Fruit fly (Drosophila melanogaster) whole organism, embryonic: ENCODE data around the gene Cchl.

ENCODE experiments used
- Bdp1 ChIP-seq: fragments of 200-800 bp; sonication (Bioruptor generic); optimal IDR thresholded peaks from 3 replicates; lab custom pipeline; 2016; ENCODE audit warnings: missing biosample characterization, missing genetic modification characterization
- CG10209 ChIP-seq: fragments of 200-800 bp; sonication (Bioruptor generic); optimal IDR thresholded peaks from 3 replicates; lab custom pipeline; 2017; ENCODE audit warnings: missing biosample characterization, mild to moderate bottlenecking, missing genetic modification characterization, missing genetic modification reagents
- CG10267 ChIP-seq: fragments of 200-800 bp; sonication (Bioruptor generic); optimal IDR thresholded peaks from 2 replicates; lab custom pipeline; 2018; ENCODE audit warnings: missing biosample characterization, mild to moderate bottlenecking, missing genetic modification characterization, moderate library complexity
- CG31441 ChIP-seq: fragments of 200-800 bp; sonication (Bioruptor generic); IDR thresholded peaks from 2 replicates; pipeline ENCODE4 v1.3.6; 2022; ENCODE audit warnings: missing biosample characterization, missing genetic modification characterization
- CG4424 ChIP-seq: fragments of 200-800 bp; sonication (Bioruptor generic); optimal IDR thresholded peaks from 3 replicates; lab custom pipeline; 2016; ENCODE audit warnings: missing biosample characterization, missing genetic modification characterization
- CG7786 ChIP-seq: fragments of 200-800 bp; sonication (Bioruptor generic); optimal IDR thresholded peaks from 2 replicates; lab custom pipeline; 2016; ENCODE audit warnings: missing biosample characterization, missing genetic modification characterization
- E2f2 ChIP-seq: fragments of 200-800 bp; sonication (Bioruptor generic); IDR thresholded peaks from 2 replicates; pipeline ENCODE4 v1.3.6; 2022; ENCODE audit warnings: missing biosample characterization, missing genetic modification characterization
- Nf-YC ChIP-seq: fragments of 200-800 bp; optimal IDR thresholded peaks from 3 replicates; lab custom pipeline; 2019; ENCODE audit warnings: missing biosample characterization, mild to moderate bottlenecking, missing genetic modification characterization, moderate library complexity
- Stat92E ChIP-seq, 3 experiments: fragments of >200 bp in 2 of 3; fragments of 200-800 bp in 1 of 3; sonication (Bioruptor generic) in 1 of 3; optimal IDR thresholded peaks; 2 replicates each; lab custom pipeline; 2017 to 2019; ENCODE audit warnings: missing biosample characterization in 3 of 3, missing genetic modification characterization in 3 of 3, mild to moderate bottlenecking in 1 of 3, moderate library complexity in 1 of 3
- kay ChIP-seq: fragments of 200-800 bp; sonication (Bioruptor generic); optimal IDR thresholded peaks from 2 replicates; lab custom pipeline; 2016; ENCODE audit warnings: missing biosample characterization, missing genetic modification characterization
- kni ChIP-seq: fragments of 200-800 bp; sonication (Bioruptor generic); optimal IDR thresholded peaks from 3 replicates; lab custom pipeline; 2017; ENCODE audit warnings: mild to moderate bottlenecking, missing biosample characterization, missing genetic modification reagents, missing genetic modification characterization

DNA sequence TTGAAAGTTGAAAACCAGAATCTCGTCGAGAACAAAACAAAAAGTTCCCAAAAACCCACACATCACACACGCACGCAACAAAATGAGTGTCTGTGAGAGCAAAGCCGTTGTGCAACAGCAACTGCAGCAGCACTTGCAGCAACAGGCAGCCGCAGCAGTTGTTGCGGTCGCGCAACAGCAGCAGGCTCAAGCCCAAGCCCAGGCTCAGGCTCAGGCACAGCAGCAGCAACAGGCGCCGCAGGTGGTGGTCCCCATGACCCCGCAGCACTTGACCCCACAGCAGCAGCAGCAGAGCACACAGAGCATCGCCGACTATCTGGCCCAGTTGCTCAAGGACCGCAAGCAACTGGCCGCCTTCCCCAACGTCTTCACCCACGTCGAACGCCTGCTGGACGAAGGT is 15.7 kb upstream of the Cchl start:
- TF ChIP-seq CG4424 (GFP tag; lab: Kevin White, UChicago) (no peak), Stat92E (GFP tag; optimal IDR thresholded peaks at IDR 0.05; lab: Kevin White, UChicago) (no peak), kni (no peak), CG10209 (GFP tag; lab: Kevin White, UChicago) (no peak), kay (GFP tag; lab: Kevin White, UChicago) (no peak), Nf-YC (tag; lab: Kevin White, UChicago) (no peak), CG31441 (GFP tag; lab: Robert Waterston, UW) (no peak), E2f2 (GFP tag; lab: Robert Waterston, UW) (no peak), Bdp1 (GFP tag; lab: Kevin White, UChicago) (no peak), CG7786 (GFP tag; lab: Kevin White, UChicago) (no peak), CG10267 (tag; lab: Kevin White, UChicago) (no peak)
